Worm (Caenorhabditis elegans): ENCODE data around the gene irg-5.

irg-5 gene

DNA sequence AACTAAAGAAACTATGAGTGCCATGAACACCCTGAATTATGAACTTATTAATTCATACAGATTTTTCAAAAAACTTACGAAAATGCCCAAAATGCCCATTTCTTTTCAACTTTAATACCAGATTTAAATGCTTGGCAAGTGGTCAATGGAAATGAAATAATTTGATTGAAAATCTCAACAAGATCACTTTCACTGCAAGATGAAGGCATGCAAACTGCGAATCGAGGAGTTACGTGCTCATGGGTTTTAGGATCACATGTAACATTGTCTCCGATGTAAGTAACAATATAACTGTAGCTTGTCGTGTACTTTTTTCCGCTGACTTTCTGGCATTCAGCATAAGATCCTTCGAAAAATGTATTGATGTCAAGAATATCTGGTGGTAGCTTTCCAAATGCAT lies 42.6 kb upstream of the irg-5 start:
- TF ChIP-seq mdl-1 (tag; optimal IDR thresholded peaks at IDR 0.05) (no peak), zag-1 (tag; optimal IDR thresholded peaks at IDR 0.05) (no peak), lsy-2 (tag; optimal IDR thresholded peaks at IDR 0.05) (no peak), nhr-6 (tag; optimal IDR thresholded peaks at IDR 0.05) (no peak), R02D3.7 (tag; optimal IDR thresholded peaks at IDR 0.05) (no peak), peb-1 (tag; optimal IDR thresholded peaks at IDR 0.05) (no peak), C34F6.9 (tag; optimal IDR thresholded peaks at IDR 0.05) (no peak), unc-55 (GFP tag; optimal IDR thresholded peaks at IDR 0.05) (no peak), egl-27 (tag; optimal IDR thresholded peaks at IDR 0.05) (no peak), sem-4 (tag; optimal IDR thresholded peaks at IDR 0.05) (no peak), nhr-21 (tag; optimal IDR thresholded peaks at IDR 0.05) (no peak), mab-5 (tag; optimal IDR thresholded peaks at IDR 0.05) (no peak), sma-3 (GFP tag; optimal IDR thresholded peaks at IDR 0.05) (no peak)

DNA sequence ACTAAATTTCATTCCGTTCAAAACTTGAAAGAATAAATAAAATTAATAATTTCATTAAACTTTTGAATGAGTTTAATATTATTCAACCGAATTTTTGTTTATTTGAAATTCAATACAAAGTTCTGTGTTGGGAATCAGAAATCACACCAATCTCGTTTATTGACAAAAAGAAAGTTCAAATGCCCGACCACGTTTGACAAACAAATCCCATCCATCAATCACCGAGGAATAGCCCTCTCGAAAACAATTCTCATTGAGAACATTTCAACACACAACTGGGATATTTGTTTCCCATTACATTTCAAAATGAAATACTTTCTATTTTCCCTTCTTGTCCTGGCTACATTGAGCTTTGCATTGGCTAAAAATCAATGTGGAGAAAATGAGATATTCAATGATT lies 39.6 kb upstream of the irg-5 start, which contains the start of gene F53C11.9:
Gene F53C11.9 (plus strand): TSS at position 159 of the 400 bp plus-strand sequence.
- TF ChIP-seq C34F6.9 (tag; optimal IDR thresholded peaks at IDR 0.05): no peak
- no peak for TF ChIP-seq nhr-25 (tag; optimal IDR thresholded peaks at IDR 0.05)
- no peak for TF ChIP-seq ceh-82 (tag; optimal IDR thresholded peaks at IDR 0.05)
- TF ChIP-seq nhr-21 (tag; optimal IDR thresholded peaks at IDR 0.05): no peak
- no peak for TF ChIP-seq lin-39 (tag; optimal IDR thresholded peaks at IDR 0.05)
- no peak for TF ChIP-seq mbf-1 (tag; optimal IDR thresholded peaks at IDR 0.05)
- TF ChIP-seq nhr-6 (tag; optimal IDR thresholded peaks at IDR 0.05): no peak
- no peak for TF ChIP-seq ZK546.5 (tag; optimal IDR thresholded peaks at IDR 0.05)
- TF ChIP-seq sma-3 (GFP tag; optimal IDR thresholded peaks at IDR 0.05): no peak
- TF ChIP-seq ztf-1 (GFP tag; conservative IDR thresholded peaks at IDR 0.05): no peak
- no peak for TF ChIP-seq unc-62 (GFP tag; optimal IDR thresholded peaks at IDR 0.05)
- no peak for TF ChIP-seq ztf-11 (tag; optimal IDR thresholded peaks at IDR 0.05)
- TF ChIP-seq skn-1 (tag; optimal IDR thresholded peaks at IDR 0.05): no peak
- TF ChIP-seq R02D3.7 (tag; optimal IDR thresholded peaks at IDR 0.05): no peak
- TF ChIP-seq snpc-4 (tag; optimal IDR thresholded peaks at IDR 0.05): no peak
- no peak for TF ChIP-seq alr-1 (tag; optimal IDR thresholded peaks at IDR 0.05)
- TF ChIP-seq Y55F3AM.14 (GFP tag; optimal IDR thresholded peaks at IDR 0.05): no peak
- no peak for TF ChIP-seq nhr-23 (tag; optimal IDR thresholded peaks at IDR 0.05)

DNA sequence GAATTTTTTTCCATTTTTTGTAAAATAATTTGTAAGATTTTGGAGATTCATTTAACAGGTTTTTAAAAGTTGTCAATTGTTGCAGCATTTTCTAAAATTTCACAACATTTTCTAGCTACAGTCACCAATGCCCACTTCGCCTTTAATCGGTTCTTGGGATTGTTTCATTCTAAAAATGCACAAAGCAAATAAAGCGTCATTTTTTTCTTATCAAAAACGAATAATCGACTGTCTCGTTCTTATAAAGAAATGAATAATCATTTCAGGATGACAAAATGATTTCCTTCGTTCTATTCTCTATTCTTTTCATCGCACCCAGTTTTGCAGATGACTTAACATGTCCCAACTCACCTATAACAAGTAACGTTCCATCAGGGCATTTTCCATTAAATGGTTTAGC lies 37.3 kb upstream of the irg-5 start, which contains the start of gene F53C11.1:
Gene F53C11.1 (plus strand): TSS at position 268 of the 400 bp plus-strand sequence.
- TF ChIP-seq lin-13 (GFP tag; optimal IDR thresholded peaks at IDR 0.05) (no peak), fos-1 (tag; optimal IDR thresholded peaks at IDR 0.05) (peak; percentile 83), nhr-11 (tag; optimal IDR thresholded peaks at IDR 0.05) (no peak)

DNA sequence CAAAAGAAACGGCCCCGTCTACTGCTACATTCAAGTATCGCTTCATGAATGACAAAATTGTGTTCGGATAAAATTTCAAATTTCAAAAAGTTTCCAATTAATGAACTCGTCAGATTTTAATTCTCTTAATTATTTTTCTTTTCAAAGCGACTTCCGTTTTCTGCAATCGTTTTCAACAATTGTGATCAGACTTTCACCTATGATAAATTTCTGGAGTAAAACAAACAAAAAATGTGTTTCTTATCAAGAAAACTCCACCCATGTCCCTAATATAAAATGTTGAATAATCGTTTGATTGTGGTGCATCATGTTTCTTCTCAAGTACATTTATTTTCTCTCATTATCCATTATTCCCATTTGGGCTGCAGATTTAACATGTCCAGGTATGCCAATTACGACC lies 32.9 kb upstream of the irg-5 start, which contains the start of gene F20G2.5:
Gene F20G2.5 (plus strand): TSS at position 301 of the 400 bp plus-strand sequence.
- TF ChIP-seq fos-1 (tag; optimal IDR thresholded peaks at IDR 0.05) (peak; percentile 74), nhr-10 (tag; optimal IDR thresholded peaks at IDR 0.05) (no peak)

DNA sequence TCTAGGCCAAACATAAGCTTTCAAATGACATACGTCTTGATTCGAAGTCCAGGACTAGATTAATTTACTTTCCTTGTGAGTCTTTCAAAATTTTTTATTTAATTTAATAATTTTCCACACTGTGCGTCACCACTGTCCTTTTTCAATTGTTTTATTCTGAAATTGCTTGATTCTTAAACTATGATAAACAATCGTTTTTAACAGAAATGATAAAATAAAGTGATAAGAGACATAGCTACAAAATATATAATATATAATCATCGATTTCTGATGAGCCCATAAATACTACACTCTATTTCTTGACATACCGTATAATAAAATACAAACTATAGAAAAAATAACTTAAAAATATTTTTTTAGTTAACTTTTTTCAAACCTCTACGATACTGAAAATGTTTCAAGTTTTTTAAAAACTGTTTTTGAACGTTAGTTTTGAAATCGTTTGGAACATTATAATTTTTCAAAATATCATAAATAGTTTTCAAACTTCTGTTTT lies 30.7 kb upstream of the irg-5 start, which contains the start of gene nas-24:
Gene nas-24 (plus strand): TSS at position 446 of the 496 bp plus-strand sequence.
- TF ChIP-seq fos-1 (tag; optimal IDR thresholded peaks at IDR 0.05): peak; percentile 78
- no peak for TF ChIP-seq lin-13 (GFP tag; optimal IDR thresholded peaks at IDR 0.05)

DNA sequence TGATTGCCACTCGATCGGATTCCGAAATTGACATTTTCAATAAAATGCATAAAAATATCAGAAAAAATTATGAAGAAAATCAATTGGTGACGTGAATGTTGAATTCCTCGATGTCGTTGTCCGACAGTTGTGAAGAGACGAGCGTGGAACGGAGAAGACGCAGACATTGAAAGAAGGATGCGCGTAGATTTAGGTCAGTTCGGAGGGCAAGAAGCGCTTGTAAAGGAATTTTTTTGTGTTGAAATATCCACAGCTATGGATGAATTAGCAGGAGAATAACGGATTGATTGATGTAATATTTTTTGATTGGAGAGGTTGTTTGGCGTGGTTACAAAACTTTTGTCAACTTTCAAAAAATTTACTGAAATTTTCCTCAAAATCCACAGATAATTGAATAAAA lies 30.1 kb upstream of the irg-5 start, which contains the start of gene F20G2.3:
Gene F20G2.3 (minus strand): TSS at position 101 of the 400 bp plus-strand sequence.
- TF ChIP-seq sem-4 (tag; optimal IDR thresholded peaks at IDR 0.05) (no peak), nhr-77 (tag; optimal IDR thresholded peaks at IDR 0.05) (no peak), lsy-2 (tag; optimal IDR thresholded peaks at IDR 0.05) (no peak), ztf-11 (tag; optimal IDR thresholded peaks at IDR 0.05) (no peak), egl-27 (tag; optimal IDR thresholded peaks at IDR 0.05) (no peak), sma-9 (GFP tag; optimal IDR thresholded peaks at IDR 0.05) (no peak), sma-9 (tag; optimal IDR thresholded peaks at IDR 0.05) (no peak), elt-3 (tag; optimal IDR thresholded peaks at IDR 0.05) (no peak), nhr-237 (tag; optimal IDR thresholded peaks at IDR 0.05) (no peak), aly-2 (tag; optimal IDR thresholded peaks at IDR 0.05) (no peak), mdl-1 (tag; optimal IDR thresholded peaks at IDR 0.05) (no peak), lin-11 (tag; optimal IDR thresholded peaks at IDR 0.05) (no peak), nhr-10 (tag; optimal IDR thresholded peaks at IDR 0.05) (no peak), nhr-129 (tag; optimal IDR thresholded peaks at IDR 0.05) (no peak), elt-1 (tag; optimal IDR thresholded peaks at IDR 0.05) (no peak), nhr-25 (tag; optimal IDR thresholded peaks at IDR 0.05) (no peak), lin-39 (tag; optimal IDR thresholded peaks at IDR 0.05) (no peak), blmp-1 (tag; optimal IDR thresholded peaks at IDR 0.05; ENCODE audit: insufficient read depth) (no peak)
